Fruit fly (Drosophila melanogaster) whole organism, embryonic: ENCODE results near the gene CG4218.

Source experiments
- Bgb ChIP-seq: fragments of 200-800 bp; sonication (Bioruptor generic); IDR thresholded peaks from 2 replicates; pipeline ENCODE4 v1.3.6; 2022; ENCODE audit warnings: missing biosample characterization, missing genetic modification characterization; ENCODE audit not compliant: partially characterized antibody
- CG10543 ChIP-seq: fragments of 200-800 bp; sonication (Bioruptor generic); optimal IDR thresholded peaks from 3 replicates; lab custom pipeline; 2017; ENCODE audit warnings: missing biosample characterization, mild to moderate bottlenecking, missing genetic modification characterization, moderate library complexity
- CG11085 ChIP-seq: fragments of 200-800 bp; sonication (Bioruptor generic); IDR thresholded peaks from 2 replicates; pipeline ENCODE4 v1.3.6; 2022; ENCODE audit warnings: missing biosample characterization, missing genetic modification characterization
- CG11247 ChIP-seq: fragments of 200-800 bp; sonication (Bioruptor generic); IDR thresholded peaks from 2 replicates; pipeline ENCODE4 v1.3.6; 2022; ENCODE audit warnings: missing biosample characterization, missing genetic modification characterization
- CG1529 ChIP-seq: fragments of 200-800 bp; sonication (Bioruptor generic); optimal IDR thresholded peaks from 3 replicates; lab custom pipeline; 2018; ENCODE audit warnings: missing biosample characterization, missing genetic modification characterization
- CG1603 ChIP-seq: fragments of 200-800 bp; sonication (Bioruptor generic); optimal IDR thresholded peaks from 2 replicates; lab custom pipeline; 2019; ENCODE audit warnings: missing biosample characterization, mild to moderate bottlenecking, missing genetic modification characterization, moderate library complexity
- CG16813 ChIP-seq: fragments of 200-800 bp; sonication (Bioruptor generic); IDR thresholded peaks from 3 replicates; pipeline ENCODE4 v1.3.6; 2022; ENCODE audit warnings: missing biosample characterization, missing genetic modification characterization; ENCODE audit not compliant: partially characterized antibody
- CG17361 ChIP-seq: fragments of 200-800 bp; sonication (Bioruptor generic); IDR thresholded peaks from 3 replicates; pipeline ENCODE4 v1.3.6; 2022; ENCODE audit warnings: missing biosample characterization, missing genetic modification characterization
- CG17612 ChIP-seq: fragments of 200-800 bp; sonication (Bioruptor generic); IDR thresholded peaks from 2 replicates; pipeline ENCODE4 v1.3.6; 2022; ENCODE audit warnings: missing biosample characterization, missing genetic modification characterization
- CG18011 ChIP-seq: fragments of 200-800 bp; sonication (Bioruptor generic); optimal IDR thresholded peaks from 2 replicates; lab custom pipeline; 2017; ENCODE audit warnings: missing biosample characterization, missing genetic modification characterization, mild to moderate bottlenecking, moderate library complexity, missing genotype
- CG30431 ChIP-seq: fragments of 200-800 bp; sonication (Bioruptor generic); optimal IDR thresholded peaks from 2 replicates; lab custom pipeline; 2017; ENCODE audit warnings: missing biosample characterization, missing genetic modification characterization
- CG31365 ChIP-seq: fragments of 200-800 bp; sonication (Bioruptor generic); optimal IDR thresholded peaks from 2 replicates; lab custom pipeline; 2018; ENCODE audit warnings: missing biosample characterization, mild to moderate bottlenecking, missing genetic modification characterization
- CG3407 ChIP-seq: fragments of 200-800 bp; sonication (Bioruptor generic); optimal IDR thresholded peaks from 2 replicates; lab custom pipeline; 2018; ENCODE audit warnings: missing biosample characterization, mild to moderate bottlenecking, missing genetic modification characterization
- CG34376 ChIP-seq: fragments of 200-800 bp; sonication (Bioruptor generic); optimal IDR thresholded peaks from 2 replicates; lab custom pipeline; 2018; ENCODE audit warnings: missing biosample characterization, mild to moderate bottlenecking, missing genetic modification characterization
- CG4617 ChIP-seq: fragments of 200-800 bp; sonication (Bioruptor generic); optimal IDR thresholded peaks from 3 replicates; lab custom pipeline; 2016; ENCODE audit warnings: missing biosample characterization, missing genetic modification characterization, borderline replicate concordance
- CG4730 ChIP-seq: fragments of 200-800 bp; sonication (Bioruptor generic); IDR thresholded peaks from 2 replicates; pipeline ENCODE4 v1.3.6; 2022; ENCODE audit warnings: missing biosample characterization, missing genetic modification characterization
- CG6654 ChIP-seq: fragments of 200-800 bp; sonication (Bioruptor generic); optimal IDR thresholded peaks from 2 replicates; lab custom pipeline; 2017; ENCODE audit warnings: missing biosample characterization, mild to moderate bottlenecking, missing genetic modification characterization
- CG7271 ChIP-seq: fragments of 200-800 bp; sonication (Bioruptor generic); optimal IDR thresholded peaks from 2 replicates; lab custom pipeline; 2018; ENCODE audit warnings: missing biosample characterization, mild to moderate bottlenecking, missing genetic modification characterization, moderate library complexity
- CG7987 ChIP-seq: fragments of 200-800 bp; sonication (Bioruptor generic); optimal IDR thresholded peaks from 2 replicates; lab custom pipeline; 2018; ENCODE audit warnings: missing biosample characterization, mild to moderate bottlenecking, missing genetic modification characterization, moderate library complexity
- CHES-1-like ChIP-seq: fragments of 200-800 bp; sonication (Bioruptor generic); optimal IDR thresholded peaks from 2 replicates; lab custom pipeline; 2016; ENCODE audit warnings: missing biosample characterization, missing genetic modification characterization
- ERR ChIP-seq: fragments of 200-800 bp; sonication (Bioruptor generic); optimal IDR thresholded peaks from 2 replicates; lab custom pipeline; 2016; ENCODE audit warnings: missing biosample characterization, missing genetic modification characterization
- Ets97D ChIP-seq: fragments of 200-800 bp; sonication (Bioruptor generic); optimal IDR thresholded peaks from 3 replicates; lab custom pipeline; 2016; ENCODE audit warnings: missing biosample characterization, missing genetic modification characterization
- Fer2 ChIP-seq: fragments of 200-800 bp; sonication (Bioruptor generic); optimal IDR thresholded peaks from 2 replicates; lab custom pipeline; 2018; ENCODE audit warnings: missing biosample characterization, mild to moderate bottlenecking, missing genetic modification characterization, moderate library complexity
- Gug ChIP-seq: fragments of 200-800 bp; sonication (Bioruptor generic); IDR thresholded peaks from 4 replicates; pipeline ENCODE4 v1.3.6; 2022; ENCODE audit warnings: missing biosample characterization, missing genetic modification characterization
- HHEX ChIP-seq: fragments of 200-800 bp; sonication (Bioruptor generic); optimal IDR thresholded peaks from 3 replicates; lab custom pipeline; 2017; ENCODE audit warnings: missing biosample characterization, mild to moderate bottlenecking, missing genetic modification characterization, missing genetic modification reagents
- NK7.1 ChIP-seq: fragments of 200-800 bp; sonication (Bioruptor generic); optimal IDR thresholded peaks from 3 replicates; lab custom pipeline; 2016; ENCODE audit warnings: missing biosample characterization, missing genetic modification characterization
- ac ChIP-seq: fragments of 200-800 bp; sonication (Bioruptor generic); optimal IDR thresholded peaks from 3 replicates; lab custom pipeline; 2017; ENCODE audit warnings: missing biosample characterization, mild to moderate bottlenecking, missing genetic modification characterization
- croc ChIP-seq: fragments of 200-800 bp; sonication (Bioruptor generic); conservative IDR thresholded peaks from 3 replicates; pipeline ENCODE4 v1.3.6; 2022; ENCODE audit warnings: missing biosample characterization, missing genetic modification characterization
- dmrt11E ChIP-seq: fragments of 200-800 bp; sonication (Bioruptor generic); optimal IDR thresholded peaks from 3 replicates; lab custom pipeline; 2018; ENCODE audit warnings: missing biosample characterization, mild to moderate bottlenecking, missing genetic modification characterization, moderate library complexity
- emc ChIP-seq: fragments of 200-800 bp; sonication (Bioruptor generic); optimal IDR thresholded peaks from 2 replicates; lab custom pipeline; 2016; ENCODE audit warnings: missing biosample characterization, missing genetic modification characterization
- exex ChIP-seq: fragments of 200-800 bp; sonication (Bioruptor generic); optimal IDR thresholded peaks from 4 replicates; lab custom pipeline; 2018; ENCODE audit warnings: missing biosample characterization, mild to moderate bottlenecking, missing genetic modification characterization, moderate library complexity
- gcm ChIP-seq: fragments of 200-800 bp; sonication (Bioruptor generic); optimal IDR thresholded peaks from 2 replicates; lab custom pipeline; 2019; ENCODE audit warnings: missing biosample characterization, mild to moderate bottlenecking, missing genetic modification characterization, moderate library complexity
- gcm2 ChIP-seq: fragments of 200-800 bp; sonication (Bioruptor generic); optimal IDR thresholded peaks from 2 replicates; lab custom pipeline; 2016; ENCODE audit warnings: missing biosample characterization, missing genetic modification characterization
- gsb-n ChIP-seq: fragments of 200-800 bp; sonication (Bioruptor generic); optimal IDR thresholded peaks from 3 replicates; lab custom pipeline; 2018; ENCODE audit warnings: missing biosample characterization, mild to moderate bottlenecking, missing genetic modification characterization
- ham ChIP-seq: fragments of 200-800 bp; sonication (Bioruptor generic); IDR thresholded peaks from 2 replicates; pipeline ENCODE4 v1.3.6; 2022; ENCODE audit warnings: missing biosample characterization, missing genetic modification characterization
- hb ChIP-seq: fragments of 200-800 bp; sonication (Bioruptor generic); IDR thresholded peaks from 3 replicates; pipeline ENCODE4 v1.3.6; 2022; ENCODE audit warnings: missing biosample characterization, missing genetic modification characterization; ENCODE audit not compliant: partially characterized antibody
- lmd ChIP-seq: fragments of 200-800 bp; sonication (Bioruptor generic); IDR thresholded peaks from 2 replicates; pipeline ENCODE4 v1.3.6; 2022; ENCODE audit warnings: missing biosample characterization, missing genetic modification characterization
- lola ChIP-seq, 3 experiments: fragments of >200 bp in 2 of 3; fragments of 200-800 bp in 1 of 3; sonication (Bioruptor generic) in 1 of 3; optimal IDR thresholded peaks; 2 replicates each; lab custom pipeline; 2017 to 2019; ENCODE audit warnings: missing biosample characterization in 3 of 3, missing genetic modification characterization in 3 of 3, mild to moderate bottlenecking in 1 of 3, moderate library complexity in 1 of 3
- odd ChIP-seq: fragments of 200-800 bp; sonication (Bioruptor generic); optimal IDR thresholded peaks from 2 replicates; lab custom pipeline; 2017; ENCODE audit warnings: missing biosample characterization, mild to moderate bottlenecking, missing genetic modification characterization
- ranshi ChIP-seq: fragments of 200-800 bp; sonication (Bioruptor generic); IDR thresholded peaks from 2 replicates; pipeline ENCODE4 v1.3.6; 2022; ENCODE audit warnings: missing biosample characterization, missing genetic modification characterization
- row ChIP-seq: fragments of 200-800 bp; sonication (Bioruptor generic); IDR thresholded peaks from 3 replicates; pipeline ENCODE4 v1.3.6; 2022; ENCODE audit warnings: missing biosample characterization, missing genetic modification characterization
- sd ChIP-seq: fragments of 200-800 bp; sonication (Bioruptor generic); optimal IDR thresholded peaks from 3 replicates; lab custom pipeline; 2018; ENCODE audit warnings: missing biosample characterization, mild to moderate bottlenecking, missing genetic modification characterization, moderate library complexity
- sens-2 ChIP-seq: fragments of 200-800 bp; sonication (Bioruptor generic); IDR thresholded peaks from 2 replicates; pipeline ENCODE4 v1.3.6; 2022; ENCODE audit warnings: missing biosample characterization, missing genetic modification characterization
- slp2 ChIP-seq: fragments of 200-800 bp; sonication (Bioruptor generic); optimal IDR thresholded peaks from 2 replicates; lab custom pipeline; 2016; ENCODE audit warnings: missing biosample characterization, missing genetic modification characterization
- tx ChIP-seq: fragments of 200-800 bp; sonication (Bioruptor generic); optimal IDR thresholded peaks from 2 replicates; lab custom pipeline; 2016; ENCODE audit warnings: missing biosample characterization, missing genetic modification characterization
- usp ChIP-seq: fragments of >200 bp; optimal IDR thresholded peaks from 2 replicates; lab custom pipeline; 2017; ENCODE audit warnings: missing biosample characterization, missing genetic modification characterization
- wek ChIP-seq: fragments of 200-800 bp; sonication (Bioruptor generic); optimal IDR thresholded peaks from 3 replicates; lab custom pipeline; 2018; ENCODE audit warnings: missing biosample characterization, mild to moderate bottlenecking, missing genetic modification characterization, moderate library complexity
- zen2 ChIP-seq: fragments of 200-800 bp; sonication (Bioruptor generic); IDR thresholded peaks from 3 replicates; pipeline ENCODE4 v1.3.6; 2022; ENCODE audit warnings: missing biosample characterization, missing genetic modification characterization; ENCODE audit not compliant: partially characterized antibody

Gene CG4218

dm6 chr2L:14549009-14549408 lies at the start of gene CG4218:
Gene CG4218 (minus strand): TSS chr2L:14549109.
- no peak for TF ChIP-seq CG7987 (GFP tag; lab: Kevin White, UChicago)
- no peak for TF ChIP-seq ham (GFP tag; lab: Robert Waterston, UW)
- no peak for TF ChIP-seq lola (GFP tag; optimal IDR thresholded peaks at IDR 0.05; lab: Kevin White, UChicago)
- no peak for TF ChIP-seq exex
- TF ChIP-seq Fer2 (tag; lab: Kevin White, UChicago): no peak
- TF ChIP-seq emc (GFP tag; lab: Kevin White, UChicago): no peak
- TF ChIP-seq slp2 (GFP tag; lab: Kevin White, UChicago): no peak
- no peak for TF ChIP-seq ERR

DNA sequence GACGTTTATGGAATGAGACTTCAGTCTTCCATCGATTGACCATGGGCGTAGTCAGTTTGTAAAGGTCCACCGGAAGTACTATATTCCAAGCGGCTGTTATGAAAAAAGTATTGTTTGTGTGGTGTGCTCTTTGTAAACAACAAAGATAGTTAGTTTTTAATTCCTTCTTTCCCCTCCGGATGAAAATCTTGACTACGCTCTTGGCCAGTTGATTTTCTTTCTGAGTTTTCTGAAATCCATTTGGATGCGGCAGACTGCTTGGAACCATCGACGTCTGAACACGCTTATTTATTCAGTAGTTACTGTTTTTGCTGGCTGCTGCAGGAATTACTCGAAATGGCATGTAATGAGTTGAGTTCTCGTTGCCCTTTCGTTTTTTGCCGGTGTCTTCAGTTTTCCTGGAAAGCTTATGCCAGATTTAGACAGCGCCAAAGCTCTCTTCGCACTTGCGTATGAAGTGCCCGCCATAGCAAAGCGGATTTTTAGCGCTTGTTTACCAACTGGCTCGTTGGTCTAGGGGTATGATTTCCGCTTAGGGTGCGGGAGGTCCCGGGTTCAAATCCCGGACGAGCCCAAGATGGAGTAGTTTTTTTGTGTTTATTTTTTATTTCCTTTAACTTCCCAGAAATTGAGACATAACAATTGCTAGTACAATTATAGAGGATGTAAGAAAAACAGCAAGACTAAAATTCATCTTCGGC lies 49.6 kb upstream of the CG4218 start:
- TF ChIP-seq zen2 (GFP tag; lab: Robert Waterston, UW) (peak; percentile 89), CG11085 (GFP tag; lab: Robert Waterston, UW) (no peak), Gug (GFP tag; lab: Robert Waterston, UW) (no peak), CG4617 (GFP tag; lab: Kevin White, UChicago) (no peak), odd (GFP tag; lab: Kevin White, UChicago) (no peak), usp (GFP tag; lab: Kevin White, UChicago) (no peak), CG1603 (tag; lab: Kevin White, UChicago) (peak; percentile 30), ranshi (no peak), CHES-1-like (GFP tag; lab: Kevin White, UChicago) (no peak), CG17612 (GFP tag; lab: Robert Waterston, UW) (no peak), CG7271 (tag; lab: Kevin White, UChicago) (no peak), CG3407 (GFP tag; lab: Kevin White, UChicago) (no peak), row (GFP tag; lab: Robert Waterston, UW) (peak; percentile 16; the same call in 1 of the 3 replicates), CG17361 (GFP tag; lab: Robert Waterston, UW) (0 out of 3 replicates have a peak, but pooled peaks have one; percentile 19), CG16813 (GFP tag; lab: Robert Waterston, UW) (peak; percentile 64), CG10543 (GFP tag; lab: Kevin White, UChicago) (no peak), CG11247 (GFP tag; lab: Robert Waterston, UW) (no peak), NK7.1 (no peak), sd (no peak), sens-2 (GFP tag; lab: Robert Waterston, UW) (no peak), gcm (no peak), tx (no peak), lmd (GFP tag; lab: Robert Waterston, UW) (0 out of 2 replicates have a peak, but pooled peaks have one; percentile 7), Ets97D (GFP tag; lab: Kevin White, UChicago) (no peak), gsb-n (tag; lab: Kevin White, UChicago) (no peak), ac (GFP tag; lab: Kevin White, UChicago) (no peak), wek (GFP tag; lab: Kevin White, UChicago) (no peak), HHEX (GFP tag; lab: Kevin White, UChicago) (no peak), Bgb (peak; percentile 83), CG6654 (GFP tag; lab: Kevin White, UChicago) (no peak), hb (GFP tag; lab: Robert Waterston, UW) (peak; percentile 65; the same call in 2 of the 3 replicates), CG34376 (GFP tag; lab: Kevin White, UChicago) (no peak), CG4730 (GFP tag; lab: Robert Waterston, UW) (no peak), CG31365 (tag; lab: Kevin White, UChicago) (no peak), CG18011 (GFP tag; lab: Kevin White, UChicago) (no peak), croc (GFP tag; lab: Robert Waterston, UW) (no peak), dmrt11E (tag; lab: Kevin White, UChicago) (no peak), gcm2 (GFP tag; lab: Kevin White, UChicago) (no peak), CG1529 (GFP tag; lab: Kevin White, UChicago) (no peak), CG30431 (no peak)
